Worm (Caenorhabditis elegans): Measurements from ENCODE around the gene F46G10.2.

Gene F46G10.2

ce11 chrX:13358573-13358972, 35.8 kb downstream of the F46G10.2 start:
- TF ChIP-seq ref-1 (GFP tag; conservative IDR thresholded peaks at IDR 0.05) (no peak), cog-1 (tag; optimal IDR thresholded peaks at IDR 0.05) (no peak), med-1 (GFP tag; optimal IDR thresholded peaks at IDR 0.05; ENCODE audit: insufficient read depth) (no peak), ztf-23 (GFP tag; IDR thresholded peaks at IDR 0.05) (no peak), ztf-29 (GFP tag; IDR thresholded peaks at IDR 0.05) (no peak), tab-1 (GFP tag; IDR thresholded peaks at IDR 0.05) (no peak), flt-1 (GFP tag; IDR thresholded peaks at IDR 0.05) (no peak), T22C8.4 (GFP tag; IDR thresholded peaks at IDR 0.05) (no peak), klf-2 (GFP tag; conservative IDR thresholded peaks at IDR 0.05) (no peak)

DNA sequence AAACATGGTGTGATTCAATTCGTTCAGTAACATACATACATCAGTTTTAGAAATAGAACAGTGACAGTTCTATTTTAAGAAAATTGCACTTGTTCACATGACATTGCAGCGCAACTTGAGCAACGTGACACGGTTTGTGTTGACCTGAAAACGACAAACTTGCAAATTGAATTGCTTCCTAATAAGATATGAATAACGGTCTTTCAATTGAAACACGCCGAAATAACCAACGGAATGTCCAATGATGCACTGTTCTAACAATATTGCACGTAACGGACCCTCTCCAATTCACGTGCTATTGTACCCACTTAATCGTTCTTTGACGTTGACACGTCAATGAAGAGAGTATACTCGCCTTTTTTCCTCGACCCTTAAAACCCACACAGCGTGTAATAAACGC, 37.0 kb downstream of the F46G10.2 start:
- TF ChIP-seq cog-1 (tag; optimal IDR thresholded peaks at IDR 0.05), result no peak
- no peak for TF ChIP-seq T22C8.4 (GFP tag; IDR thresholded peaks at IDR 0.05)

- TF ChIP-seq klf-2 (GFP tag; conservative IDR thresholded peaks at IDR 0.05), result no peak
- TF ChIP-seq T22C8.4 (GFP tag; IDR thresholded peaks at IDR 0.05), result no peak
- TF ChIP-seq cog-1 (tag; optimal IDR thresholded peaks at IDR 0.05), result no peak
- TF ChIP-seq tab-1 (GFP tag; IDR thresholded peaks at IDR 0.05), result no peak
- TF ChIP-seq ztf-29 (GFP tag; IDR thresholded peaks at IDR 0.05), result no peak
- TF ChIP-seq med-1 (GFP tag; optimal IDR thresholded peaks at IDR 0.05; ENCODE audit: insufficient read depth), result no peak
- TF ChIP-seq flt-1 (GFP tag; IDR thresholded peaks at IDR 0.05), result no peak
- TF ChIP-seq ztf-23 (GFP tag; IDR thresholded peaks at IDR 0.05), result no peak
- no peak for TF ChIP-seq ref-1 (GFP tag; conservative IDR thresholded peaks at IDR 0.05)
These were observed 37.9 kb downstream of the F46G10.2 start for ce11 chrX:13360632-13361031.

ce11 chrX:13362486-13362885, 39.7 kb downstream of the F46G10.2 start, which contains the start of gene C49F8.15:
Gene C49F8.15, minus strand, starts transcription at chrX:13362586.
- no peak for TF ChIP-seq ztf-23 (GFP tag; IDR thresholded peaks at IDR 0.05)
- no peak for TF ChIP-seq flt-1 (GFP tag; IDR thresholded peaks at IDR 0.05)
- TF ChIP-seq ref-1 (GFP tag; conservative IDR thresholded peaks at IDR 0.05), result no peak

DNA sequence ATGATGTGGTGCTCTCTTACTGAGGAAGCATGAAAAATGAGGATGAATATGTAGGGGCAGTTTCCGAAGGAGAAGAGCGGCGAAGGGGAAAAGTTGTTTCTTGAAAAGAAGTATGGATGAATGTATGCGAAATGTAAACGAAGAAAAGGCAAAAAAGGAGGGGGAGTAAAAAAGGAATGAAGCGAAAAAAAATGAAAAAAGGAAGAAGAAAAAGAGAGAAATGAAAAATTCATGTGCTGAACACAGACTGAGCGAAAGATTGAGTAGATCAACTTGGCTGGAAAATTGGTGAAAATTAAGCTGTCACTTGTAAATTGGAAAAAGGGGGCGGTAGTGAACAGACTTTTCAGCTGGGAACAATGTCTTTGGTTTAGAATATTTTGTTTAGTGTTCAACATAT, 42.1 kb downstream of the F46G10.2 start, which contains the start of gene C49F8.1:
TSS of gene C49F8.1 (minus strand) at position 101 of the 400 bp plus-strand sequence.
- TF ChIP-seq klf-2 (GFP tag; conservative IDR thresholded peaks at IDR 0.05) (no peak), T22C8.4 (GFP tag; IDR thresholded peaks at IDR 0.05) (no peak), med-1 (GFP tag; optimal IDR thresholded peaks at IDR 0.05; ENCODE audit: insufficient read depth) (no peak)

ce11 chrX:13366955-13367354, 44.2 kb downstream of the F46G10.2 start:
- no peak for TF ChIP-seq ztf-29 (GFP tag; IDR thresholded peaks at IDR 0.05)
- TF ChIP-seq T22C8.4 (GFP tag; IDR thresholded peaks at IDR 0.05), result no peak

DNA sequence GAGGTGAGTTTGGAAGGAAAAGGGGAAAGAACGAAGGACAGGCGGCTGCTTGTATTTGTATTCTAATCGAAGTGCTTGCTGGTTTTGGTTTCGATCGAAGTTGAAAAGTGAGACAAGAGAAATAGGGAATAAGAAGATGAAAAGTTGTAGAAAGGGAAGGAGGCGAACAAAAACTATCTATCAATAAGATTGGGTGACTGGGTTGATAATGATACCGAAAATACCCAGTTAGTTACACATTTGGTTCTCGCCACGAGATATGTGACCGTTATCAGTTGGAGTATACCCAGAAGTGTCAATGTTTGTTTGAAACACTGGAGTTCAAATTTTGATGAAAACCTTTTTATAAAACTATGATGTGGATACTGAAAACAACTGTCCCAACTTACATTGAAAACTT, 45.5 kb downstream of the F46G10.2 start:
- TF ChIP-seq tab-1 (GFP tag; IDR thresholded peaks at IDR 0.05) (no peak), cog-1 (tag; optimal IDR thresholded peaks at IDR 0.05) (no peak), ztf-29 (GFP tag; IDR thresholded peaks at IDR 0.05) (no peak)

DNA sequence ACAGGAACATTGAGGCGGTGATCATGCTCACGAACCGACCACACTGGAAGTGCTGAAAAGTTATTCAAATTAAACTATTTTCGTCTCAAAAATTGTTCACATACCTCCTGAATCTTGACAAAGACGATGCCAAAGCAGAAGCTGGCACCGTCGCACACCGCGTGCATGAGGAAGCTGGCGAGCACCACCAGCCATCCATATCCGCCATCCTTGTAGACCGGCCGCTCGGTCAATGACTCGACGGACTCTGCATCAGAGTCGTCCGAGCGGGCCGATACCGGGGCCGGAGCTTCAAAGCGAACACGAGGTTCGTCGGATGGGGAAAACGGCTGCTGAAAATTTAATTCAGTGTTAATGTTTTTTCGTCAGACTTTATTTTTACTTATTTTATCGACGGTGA, 53.4 kb downstream of the F46G10.2 start:
- TF ChIP-seq tab-1 (GFP tag; IDR thresholded peaks at IDR 0.05) (no peak), cog-1 (tag; optimal IDR thresholded peaks at IDR 0.05) (no peak), T22C8.4 (GFP tag; IDR thresholded peaks at IDR 0.05) (no peak), ztf-23 (GFP tag; IDR thresholded peaks at IDR 0.05) (no peak), med-1 (GFP tag; optimal IDR thresholded peaks at IDR 0.05; ENCODE audit: insufficient read depth) (no peak)

ce11 chrX:13376851-13377250, 54.1 kb downstream of the F46G10.2 start, which contains the start of the genes C49F8.14 and gem-1:
Gene C49F8.14, minus strand, starts transcription at chrX:13376949.
Gene gem-1, minus strand, starts transcription at chrX:13376992.
- TF ChIP-seq T22C8.4 (GFP tag; IDR thresholded peaks at IDR 0.05) (no peak), ref-1 (GFP tag; conservative IDR thresholded peaks at IDR 0.05) (no peak)

All from whole organism, midembryonic.